Fruit fly (Drosophila melanogaster) whole organism, embryonic: ENCODE results near the gene bbg.
A peak's percentile ranks its signal among the peaks of the same experiment; 100 is the strongest.

ENCODE experiments used
- Ada2b ChIP-seq: fragments of 200-800 bp; sonication (Bioruptor generic); IDR thresholded peaks from 2 replicates; pipeline ENCODE4 v1.3.6; 2022; ENCODE audit warnings: missing biosample characterization, missing genetic modification characterization
- CG10366 ChIP-seq: fragments of 200-800 bp; sonication (Bioruptor generic); IDR thresholded peaks from 2 replicates; pipeline ENCODE4 v1.3.6; 2022; ENCODE audit warnings: missing biosample characterization, missing genetic modification characterization
- CG10431 ChIP-seq: fragments of 200-800 bp; sonication (Bioruptor generic); optimal IDR thresholded peaks from 3 replicates; lab custom pipeline; 2018; ENCODE audit warnings: missing biosample characterization, mild to moderate bottlenecking, missing genetic modification characterization
- CG10543 ChIP-seq: fragments of 200-800 bp; sonication (Bioruptor generic); optimal IDR thresholded peaks from 3 replicates; lab custom pipeline; 2017; ENCODE audit warnings: missing biosample characterization, mild to moderate bottlenecking, missing genetic modification characterization, moderate library complexity
- CG10979 ChIP-seq: fragments of 200-800 bp; sonication (Bioruptor generic); optimal IDR thresholded peaks from 2 replicates; lab custom pipeline; 2018; ENCODE audit warnings: missing biosample characterization, mild to moderate bottlenecking, missing genetic modification characterization, moderate library complexity
- CG11504 ChIP-seq: fragments of 200-800 bp; sonication (Bioruptor generic); optimal IDR thresholded peaks from 3 replicates; lab custom pipeline; 2019; ENCODE audit warnings: missing biosample characterization, mild to moderate bottlenecking, missing genetic modification characterization, moderate library complexity
- CG12942 ChIP-seq: fragments of 200-800 bp; sonication (Bioruptor generic); optimal IDR thresholded peaks from 3 replicates; lab custom pipeline; 2016; ENCODE audit warnings: missing biosample characterization, missing genetic modification characterization
- CG13123 ChIP-seq: fragments of 200-800 bp; sonication (Bioruptor generic); optimal IDR thresholded peaks from 2 replicates; lab custom pipeline; 2016; ENCODE audit warnings: missing biosample characterization, missing genetic modification characterization
- CG13624 ChIP-seq: fragments of 200-800 bp; sonication (Bioruptor generic); optimal IDR thresholded peaks from 2 replicates; lab custom pipeline; 2016; ENCODE audit warnings: missing biosample characterization, missing genetic modification characterization
- CG15479 ChIP-seq: fragments of 200-800 bp; sonication (Bioruptor generic); optimal IDR thresholded peaks from 3 replicates; lab custom pipeline; 2019; ENCODE audit warnings: missing biosample characterization, mild to moderate bottlenecking, missing genetic modification characterization, moderate library complexity
- CG16813 ChIP-seq: fragments of 200-800 bp; sonication (Bioruptor generic); IDR thresholded peaks from 3 replicates; pipeline ENCODE4 v1.3.6; 2022; ENCODE audit warnings: missing biosample characterization, missing genetic modification characterization; ENCODE audit not compliant: partially characterized antibody
- CG1792 ChIP-seq: fragments of 200-800 bp; sonication (Bioruptor generic); optimal IDR thresholded peaks from 2 replicates; lab custom pipeline; 2016; ENCODE audit warnings: missing biosample characterization, missing genetic modification characterization
- CG4328 ChIP-seq: fragments of 200-800 bp; sonication (Bioruptor generic); optimal IDR thresholded peaks from 3 replicates; lab custom pipeline; 2017; ENCODE audit warnings: missing biosample characterization, missing genetic modification reagents, missing genetic modification characterization
- CG6765 ChIP-seq: fragments of 200-800 bp; sonication (Bioruptor generic); optimal IDR thresholded peaks from 3 replicates; lab custom pipeline; 2017; ENCODE audit warnings: missing biosample characterization, mild to moderate bottlenecking, missing genetic modification characterization
- CG7928 ChIP-seq: fragments of 200-800 bp; sonication (Bioruptor generic); optimal IDR thresholded peaks from 2 replicates; lab custom pipeline; 2017; ENCODE audit warnings: missing biosample characterization, mild to moderate bottlenecking, missing genetic modification characterization
- CG8281 ChIP-seq: fragments of 200-800 bp; sonication (Bioruptor generic); optimal IDR thresholded peaks from 2 replicates; lab custom pipeline; 2018; ENCODE audit warnings: missing biosample characterization, mild to moderate bottlenecking, missing genetic modification characterization, moderate library complexity
- CG8359 ChIP-seq: fragments of 200-800 bp; sonication (Bioruptor generic); optimal IDR thresholded peaks from 2 replicates; lab custom pipeline; 2017; ENCODE audit warnings: missing biosample characterization, mild to moderate bottlenecking, missing genetic modification characterization, borderline replicate concordance
- CG8944 ChIP-seq: fragments of 200-800 bp; sonication (Bioruptor generic); optimal IDR thresholded peaks from 3 replicates; lab custom pipeline; 2016; ENCODE audit warnings: missing biosample characterization, missing genetic modification characterization
- CG9609 ChIP-seq: fragments of 200-800 bp; sonication (Bioruptor generic); optimal IDR thresholded peaks from 3 replicates; lab custom pipeline; 2016; ENCODE audit warnings: missing biosample characterization, missing genetic modification characterization
- CG9727 ChIP-seq: fragments of 200-800 bp; sonication (Bioruptor generic); optimal IDR thresholded peaks from 3 replicates; lab custom pipeline; 2017; ENCODE audit warnings: missing biosample characterization, mild to moderate bottlenecking, missing genetic modification characterization
- CG9797 ChIP-seq: fragments of 200-800 bp; sonication (Bioruptor generic); optimal IDR thresholded peaks from 3 replicates; lab custom pipeline; 2018; ENCODE audit warnings: missing biosample characterization, mild to moderate bottlenecking, missing genetic modification characterization
- CG9876 ChIP-seq: fragments of 200-800 bp; sonication (Bioruptor generic); optimal IDR thresholded peaks from 2 replicates; lab custom pipeline; 2016; ENCODE audit warnings: missing biosample characterization, missing genetic modification characterization
- CHES-1-like ChIP-seq: fragments of 200-800 bp; sonication (Bioruptor generic); optimal IDR thresholded peaks from 2 replicates; lab custom pipeline; 2016; ENCODE audit warnings: missing biosample characterization, missing genetic modification characterization
- Ets65A ChIP-seq: fragments of 200-800 bp; sonication (Bioruptor generic); peaks from one replicate; lab custom pipeline; 2016; ENCODE audit warnings: missing biosample characterization, missing genetic modification characterization
- Gsc ChIP-seq: fragments of 200-800 bp; sonication (Bioruptor generic); IDR thresholded peaks from 2 replicates; pipeline ENCODE4 v1.3.6; 2022; ENCODE audit warnings: missing biosample characterization, missing genetic modification characterization
- Gug ChIP-seq: fragments of 200-800 bp; sonication (Bioruptor generic); IDR thresholded peaks from 4 replicates; pipeline ENCODE4 v1.3.6; 2022; ENCODE audit warnings: missing biosample characterization, missing genetic modification characterization
- Hey ChIP-seq: fragments of 200-800 bp; sonication (Bioruptor generic); optimal IDR thresholded peaks from 3 replicates; lab custom pipeline; 2018; ENCODE audit warnings: missing biosample characterization, mild to moderate bottlenecking, missing genetic modification characterization
- Med ChIP-seq: fragments of 200-800 bp; sonication (Bioruptor generic); peaks from one replicate; lab custom pipeline; 2016; ENCODE audit warnings: missing biosample characterization, missing genetic modification characterization, mild to moderate bottlenecking, inconsistent platforms, moderate library complexity
- Meics ChIP-seq: fragments of 200-800 bp; sonication (Bioruptor generic); optimal IDR thresholded peaks from 2 replicates; lab custom pipeline; 2017; ENCODE audit warnings: missing biosample characterization, mild to moderate bottlenecking, missing genetic modification characterization
- Mes4 ChIP-seq: fragments of 200-800 bp; sonication (Bioruptor generic); optimal IDR thresholded peaks from 2 replicates; lab custom pipeline; 2016; ENCODE audit warnings: missing biosample characterization, missing genetic modification characterization
- NFAT ChIP-seq: fragments of 200-800 bp; sonication (Bioruptor generic); IDR thresholded peaks from 2 replicates; pipeline ENCODE4 v1.3.6; 2022; ENCODE audit warnings: missing biosample characterization, missing genetic modification characterization
- Nf-YC ChIP-seq: fragments of 200-800 bp; optimal IDR thresholded peaks from 3 replicates; lab custom pipeline; 2019; ENCODE audit warnings: missing biosample characterization, mild to moderate bottlenecking, missing genetic modification characterization, moderate library complexity
- Spps ChIP-seq: fragments of 200-800 bp; sonication (Bioruptor generic); optimal IDR thresholded peaks from 2 replicates; lab custom pipeline; 2018; ENCODE audit warnings: missing biosample characterization, mild to moderate bottlenecking, missing genetic modification characterization
- TFAM ChIP-seq: fragments of 200-800 bp; sonication (Bioruptor generic); optimal IDR thresholded peaks from 2 replicates; lab custom pipeline; 2017; ENCODE audit warnings: missing biosample characterization, missing genetic modification characterization, inconsistent platforms
- ara ChIP-seq: fragments of 200-800 bp; sonication (Bioruptor generic); IDR thresholded peaks from 2 replicates; pipeline ENCODE4 v1.3.6; 2022; ENCODE audit warnings: missing biosample characterization, missing genetic modification characterization
- bab2 ChIP-seq: fragments of 200-800 bp; sonication (Bioruptor generic); optimal IDR thresholded peaks from 2 replicates; lab custom pipeline; 2016; ENCODE audit warnings: missing biosample characterization, missing genetic modification characterization
- bigmax ChIP-seq: fragments of 200-800 bp; sonication (Bioruptor generic); optimal IDR thresholded peaks from 2 replicates; lab custom pipeline; 2018; ENCODE audit warnings: missing biosample characterization, mild to moderate bottlenecking, missing genetic modification characterization
- esg ChIP-seq: fragments of 200-800 bp; sonication (Bioruptor generic); conservative IDR thresholded peaks from 2 replicates; pipeline ENCODE4 v1.3.6; 2022; ENCODE audit warnings: missing biosample characterization, missing genetic modification characterization
- fu2 ChIP-seq: fragments of 200-800 bp; sonication (Bioruptor generic); optimal IDR thresholded peaks from 2 replicates; lab custom pipeline; 2016; ENCODE audit warnings: missing biosample characterization, missing genetic modification characterization
- grau ChIP-seq: fragments of 200-800 bp; optimal IDR thresholded peaks from 3 replicates; lab custom pipeline; 2019; ENCODE audit warnings: missing biosample characterization, mild to moderate bottlenecking, missing genetic modification characterization, moderate library complexity
- hkb ChIP-seq, 2 experiments: fragments of 200-800 bp in 1 of 2; fragments of >200 bp in 1 of 2; sonication (Bioruptor generic) in 1 of 2; IDR thresholded peaks in 1 of 2; optimal IDR thresholded peaks in 1 of 2; 2 replicates each; pipeline versions ENCODE4 v1.3.6 to Lab custom; 2017 to 2022; ENCODE audit warnings: missing biosample characterization in 1 of 2, missing genetic modification characterization in 1 of 2
- rib ChIP-seq: fragments of 200-800 bp; sonication (Bioruptor generic); IDR thresholded peaks from 2 replicates; pipeline ENCODE4 v1.3.6; 2022; ENCODE audit warnings: missing biosample characterization, missing genetic modification characterization
- sisA ChIP-seq: fragments of 200-800 bp; sonication (Bioruptor generic); IDR thresholded peaks from 2 replicates; pipeline ENCODE4 v1.3.6; 2022; ENCODE audit warnings: missing biosample characterization, missing genetic modification characterization
- slp2 ChIP-seq: fragments of 200-800 bp; sonication (Bioruptor generic); optimal IDR thresholded peaks from 2 replicates; lab custom pipeline; 2016; ENCODE audit warnings: missing biosample characterization, missing genetic modification characterization
- stwl ChIP-seq: fragments of 200-800 bp; sonication (Bioruptor generic); optimal IDR thresholded peaks from 3 replicates; lab custom pipeline; 2018; ENCODE audit warnings: missing biosample characterization, mild to moderate bottlenecking, missing genetic modification characterization, moderate library complexity
- tap ChIP-seq: fragments of 200-800 bp; optimal IDR thresholded peaks from 3 replicates; lab custom pipeline; 2019; ENCODE audit warnings: missing biosample characterization, mild to moderate bottlenecking, missing genetic modification characterization, moderate library complexity
- tio ChIP-seq: fragments of 200-800 bp; sonication (Bioruptor generic); optimal IDR thresholded peaks from 2 replicates; lab custom pipeline; 2017; ENCODE audit warnings: missing biosample characterization, missing genetic modification characterization, inconsistent platforms
- toy ChIP-seq: fragments of 200-800 bp; sonication (Bioruptor generic); IDR thresholded peaks from 2 replicates; pipeline ENCODE4 v1.3.6; 2022; ENCODE audit warnings: missing biosample characterization, missing genetic modification characterization
- unpg ChIP-seq: fragments of 200-800 bp; sonication (Bioruptor generic); optimal IDR thresholded peaks from 3 replicates; lab custom pipeline; 2018; ENCODE audit warnings: missing biosample characterization, mild to moderate bottlenecking, missing genetic modification characterization, moderate library complexity
- wek ChIP-seq: fragments of 200-800 bp; sonication (Bioruptor generic); optimal IDR thresholded peaks from 3 replicates; lab custom pipeline; 2018; ENCODE audit warnings: missing biosample characterization, mild to moderate bottlenecking, missing genetic modification characterization, moderate library complexity

bbg gene

dm6 chr3L:14550839-14551415 lies 14.9 kb upstream of the bbg start, which contains the start of gene Gbs-70E (continued):
- TF ChIP-seq CG6765 (GFP tag; lab: Kevin White, UChicago) (peak; percentile 80), bigmax (GFP tag; lab: Kevin White, UChicago) (no peak), Meics (GFP tag; lab: Kevin White, UChicago) (peak; percentile 89), CG9609 (peak; percentile 90), stwl (peak; percentile 31), Hey (tag; lab: Kevin White, UChicago) (peak; percentile 71), wek (GFP tag; lab: Kevin White, UChicago) (peak; percentile 69), CG9727 (GFP tag; lab: Kevin White, UChicago) (peak; percentile 92), TFAM (GFP tag; lab: Kevin White, UChicago) (peak; percentile 59), Spps (tag; lab: Kevin White, UChicago) (peak; percentile 89), CG16813 (GFP tag; lab: Robert Waterston, UW) (no peak), CG13624 (peak; percentile 94), CG8281 (tag; lab: Kevin White, UChicago) (peak; percentile 71), bab2 (GFP tag; lab: Kevin White, UChicago) (peak; percentile 93), Ada2b (peak; percentile 83), Mes4 (GFP tag; lab: Kevin White, UChicago) (peak; percentile 88), grau (tag; lab: Kevin White, UChicago) (peak; percentile 93), CG4328 (GFP tag; lab: Kevin White, UChicago) (peak; percentile 89), CG8944 (GFP tag; lab: Kevin White, UChicago) (peak; percentile 83), fu2 (GFP tag; lab: Kevin White, UChicago) (peak; percentile 83), ara (GFP tag; lab: Robert Waterston, UW) (peak; percentile 87), Ets65A (GFP tag; lab: Kevin White, UChicago) (peak; percentile 94), unpg (GFP tag; lab: Kevin White, UChicago) (peak; percentile 94), NFAT (GFP tag; lab: Robert Waterston, UW) (peak; percentile 75; the same call in 1 of the 2 replicates), CG10366 (GFP tag; lab: Robert Waterston, UW) (peak; percentile 88), hkb (optimal IDR thresholded peaks at IDR 0.05; lab: Kevin White, UChicago) (no peak), hkb (GFP tag; IDR thresholded peaks at IDR 0.05; lab: Robert Waterston, UW) (peak; percentile 94), CHES-1-like (peak; percentile 94), CG7928 (GFP tag; lab: Kevin White, UChicago) (peak; percentile 52), sisA (peak; percentile 87), CG9797 (GFP tag; lab: Kevin White, UChicago) (peak; percentile 10), rib (GFP tag; lab: Robert Waterston, UW) (peak; percentile 88), Med (GFP tag; lab: Kevin White, UChicago) (peak; percentile 97), esg (GFP tag; lab: Robert Waterston, UW) (peak; percentile 89), CG15479 (GFP tag; lab: Kevin White, UChicago) (peak; percentile 44), Nf-YC (tag; lab: Kevin White, UChicago) (peak; percentile 85), CG11504 (peak; percentile 89), Gsc (no peak), tio (GFP tag; lab: Kevin White, UChicago) (peak; percentile 76), CG10431 (GFP tag; lab: Kevin White, UChicago) (peak; percentile 80), CG8359 (GFP tag; lab: Kevin White, UChicago) (peak; percentile 68), CG1792 (GFP tag; lab: Kevin White, UChicago) (peak; percentile 64), tap (tag; lab: Kevin White, UChicago) (peak; percentile 90), CG10543 (GFP tag; lab: Kevin White, UChicago) (peak; percentile 94), CG12942 (GFP tag; lab: Kevin White, UChicago) (peak; percentile 86), slp2 (peak; percentile 85), CG10979 (tag; lab: Kevin White, UChicago) (peak; percentile 93), CG13123 (peak; percentile 85), toy (GFP tag; lab: Robert Waterston, UW) (peak; percentile 79; the same call in 1 of the 2 replicates), CG9876 (peak; percentile 81), Gug (GFP tag; lab: Robert Waterston, UW) (peak; percentile 84)
